Fruit fly (Drosophila melanogaster) whole organism, wandering third instar larva: ENCODE data around the gene Pex1.

ENCODE experiments used
- Abd-B ChIP-seq: fragments of >200 bp; optimal IDR thresholded peaks from 2 replicates; lab custom pipeline; 2017; ENCODE audit warnings: missing biosample characterization, missing genetic modification characterization
- Dif ChIP-seq: fragments of 200-275, 200-300 bp; sonication (Bioruptor generic); optimal IDR thresholded peaks from 2 replicates; lab custom pipeline; 2018; ENCODE audit warnings: missing biosample characterization, missing genetic modification characterization; ENCODE audit not compliant: partially characterized antibody
- Hnf4 ChIP-seq: fragments of 200-800 bp; sonication (Bioruptor generic); optimal IDR thresholded peaks from 2 replicates; lab custom pipeline; 2016; ENCODE audit warnings: missing biosample characterization, mild to moderate bottlenecking, missing genetic modification characterization
- Hr78 ChIP-seq: fragments of >200 bp; optimal IDR thresholded peaks from 2 replicates; lab custom pipeline; 2017; ENCODE audit warnings: missing biosample characterization, missing genetic modification characterization
- Myc ChIP-seq: fragments of >200 bp; optimal IDR thresholded peaks from 2 replicates; lab custom pipeline; 2017
- N ChIP-seq: fragments of >200 bp; optimal IDR thresholded peaks from 2 replicates; lab custom pipeline; 2018; ENCODE audit warnings: missing biosample characterization, missing external identifiers, missing genetic modification characterization
- Vsx2 ChIP-seq: fragments of 200-300, 225-300 bp; sonication (Bioruptor generic); optimal IDR thresholded peaks from 2 replicates; lab custom pipeline; 2018; ENCODE audit warnings: missing biosample characterization, missing genetic modification characterization; ENCODE audit not compliant: partially characterized antibody
- brk ChIP-seq: fragments of 200-800 bp; sonication (Bioruptor generic); optimal IDR thresholded peaks from 2 replicates; lab custom pipeline; 2016; ENCODE audit warnings: missing biosample characterization, mild to moderate bottlenecking, missing genetic modification characterization
- psq ChIP-seq: fragments of 200-800 bp; sonication (Bioruptor generic); optimal IDR thresholded peaks from 3 replicates; lab custom pipeline; 2017; ENCODE audit warnings: missing biosample characterization, mild to moderate bottlenecking, missing genetic modification characterization, moderate library complexity
- rgr ChIP-seq: fragments of 200-800 bp; sonication (Bioruptor generic); optimal IDR thresholded peaks from 3 replicates; lab custom pipeline; 2016; ENCODE audit warnings: missing biosample characterization, mild to moderate bottlenecking, missing genetic modification characterization
- tai ChIP-seq: sonication (Bioruptor generic); optimal IDR thresholded peaks from 2 replicates; lab custom pipeline; 2016; ENCODE audit warnings: missing biosample characterization, missing genetic modification characterization
- usp ChIP-seq: fragments of >200 bp; optimal IDR thresholded peaks from 2 replicates; lab custom pipeline; 2017; ENCODE audit warnings: missing biosample characterization, missing genetic modification characterization

- TF ChIP-seq Vsx2 (GFP tag; lab: Kevin White, UChicago) (no peak), tai (GFP tag; lab: Kevin White, UChicago) (no peak), N (no peak), Abd-B (GFP tag; lab: Kevin White, UChicago) (no peak), brk (GFP tag; lab: Kevin White, UChicago) (no peak), rgr (GFP tag; lab: Kevin White, UChicago) (no peak), Myc (lab: Kevin White, UChicago) (no peak), Dif (GFP tag; lab: Kevin White, UChicago) (peak; percentile 9), psq (GFP tag; lab: Kevin White, UChicago) (no peak), Hr78 (GFP tag; lab: Kevin White, UChicago) (no peak), Hnf4 (GFP tag; lab: Kevin White, UChicago) (no peak), usp (GFP tag; lab: Kevin White, UChicago) (no peak)
Observed at dm6 chr3L:14055815-14056516, 15.7 kb upstream of the Pex1 start.
